Fruit fly (Drosophila melanogaster) whole organism, embryonic: ENCODE data around the gene CG12784.

ENCODE experiments used
- Abd-B ChIP-seq: fragments of 200-800 bp; sonication (Bioruptor generic); optimal IDR thresholded peaks from 2 replicates; lab custom pipeline; 2018; ENCODE audit warnings: missing biosample characterization, mild to moderate bottlenecking, missing genetic modification characterization, moderate library complexity
- CG11247 ChIP-seq: fragments of 200-800 bp; sonication (Bioruptor generic); IDR thresholded peaks from 2 replicates; pipeline ENCODE4 v1.3.6; 2022; ENCODE audit warnings: missing biosample characterization, missing genetic modification characterization
- CG11456 ChIP-seq: fragments of 200-800 bp; sonication (Bioruptor generic); IDR thresholded peaks from 3 replicates; pipeline ENCODE4 v1.3.6; 2022; ENCODE audit warnings: missing biosample characterization, missing genetic modification characterization
- CG12744 ChIP-seq: fragments of 200-800 bp; sonication (Bioruptor generic); optimal IDR thresholded peaks from 2 replicates; lab custom pipeline; 2016; ENCODE audit warnings: missing biosample characterization, missing genetic modification characterization
- CG13123 ChIP-seq: fragments of 200-800 bp; sonication (Bioruptor generic); optimal IDR thresholded peaks from 2 replicates; lab custom pipeline; 2016; ENCODE audit warnings: missing biosample characterization, missing genetic modification characterization
- CG15073 ChIP-seq: fragments of 200-800 bp; sonication (Bioruptor generic); optimal IDR thresholded peaks from 2 replicates; lab custom pipeline; 2016; ENCODE audit warnings: missing biosample characterization, missing genetic modification characterization
- CG1602 ChIP-seq: fragments of 200-800 bp; sonication (Bioruptor generic); optimal IDR thresholded peaks from 3 replicates; lab custom pipeline; 2016; ENCODE audit warnings: missing biosample characterization, missing genetic modification characterization
- CG16815 ChIP-seq: fragments of 200-800 bp; sonication (Bioruptor generic); optimal IDR thresholded peaks from 3 replicates; lab custom pipeline; 2017; ENCODE audit warnings: missing biosample characterization, mild to moderate bottlenecking, missing genetic modification characterization
- CG17361 ChIP-seq: fragments of 200-800 bp; sonication (Bioruptor generic); IDR thresholded peaks from 3 replicates; pipeline ENCODE4 v1.3.6; 2022; ENCODE audit warnings: missing biosample characterization, missing genetic modification characterization
- CG2116 ChIP-seq: fragments of 200-800 bp; sonication (Bioruptor generic); optimal IDR thresholded peaks from 3 replicates; lab custom pipeline; 2018; ENCODE audit warnings: missing biosample characterization, mild to moderate bottlenecking, missing genetic modification characterization
- CG7271 ChIP-seq: fragments of 200-800 bp; sonication (Bioruptor generic); optimal IDR thresholded peaks from 2 replicates; lab custom pipeline; 2018; ENCODE audit warnings: missing biosample characterization, mild to moderate bottlenecking, missing genetic modification characterization, moderate library complexity
- CG7357 ChIP-seq: fragments of 200-800 bp; sonication (Bioruptor generic); IDR thresholded peaks from 3 replicates; pipeline ENCODE4 v1.3.6; 2022; ENCODE audit warnings: missing biosample characterization, missing genetic modification characterization
- CG7839 ChIP-seq: fragments of 200-800 bp; sonication (Bioruptor generic); optimal IDR thresholded peaks from 3 replicates; lab custom pipeline; 2018; ENCODE audit warnings: missing biosample characterization, mild to moderate bottlenecking, missing genetic modification characterization, moderate library complexity
- CG8924 ChIP-seq: fragments of 200-800 bp; optimal IDR thresholded peaks from 3 replicates; lab custom pipeline; 2019; ENCODE audit warnings: missing biosample characterization, mild to moderate bottlenecking, missing genetic modification characterization, moderate library complexity
- CG9215 ChIP-seq: fragments of 200-800 bp; sonication (Bioruptor generic); IDR thresholded peaks from 2 replicates; pipeline ENCODE4 v1.3.6; 2022; ENCODE audit warnings: missing biosample characterization, missing genetic modification characterization
- D19A ChIP-seq: fragments of 200-800 bp; optimal IDR thresholded peaks from 3 replicates; lab custom pipeline; 2019; ENCODE audit warnings: missing biosample characterization, mild to moderate bottlenecking, missing genetic modification characterization, moderate library complexity
- Dad ChIP-seq: fragments of 200-800 bp; sonication (Bioruptor generic); optimal IDR thresholded peaks from 3 replicates; lab custom pipeline; 2016; ENCODE audit warnings: missing biosample characterization, missing genetic modification characterization
- Dfd ChIP-seq, 2 experiments: fragments of >200 bp; optimal IDR thresholded peaks; 2 replicates each; lab custom pipeline; 2017; ENCODE audit warnings: missing biosample characterization in 2 of 2, missing genetic modification characterization in 2 of 2
- Dref ChIP-seq: fragments of 200-800 bp; sonication (Bioruptor generic); IDR thresholded peaks from 2 replicates; pipeline ENCODE4 v1.3.6; 2022; ENCODE audit warnings: missing biosample characterization, missing genetic modification characterization
- Drgx ChIP-seq: fragments of 200-800 bp; sonication (Bioruptor generic); IDR thresholded peaks from 2 replicates; pipeline ENCODE4 v1.3.6; 2022; ENCODE audit warnings: missing biosample characterization, missing genetic modification characterization
- HLH3B ChIP-seq: fragments of 200-800 bp; sonication (Bioruptor generic); IDR thresholded peaks from 2 replicates; pipeline ENCODE4 v1.3.6; 2022; ENCODE audit warnings: missing biosample characterization, missing genetic modification characterization
- HmgZ ChIP-seq: fragments of 200-800 bp; sonication (Bioruptor generic); optimal IDR thresholded peaks from 2 replicates; lab custom pipeline; 2018; ENCODE audit warnings: missing biosample characterization, mild to moderate bottlenecking, missing genetic modification characterization
- Max ChIP-seq: fragments of 200-800 bp; sonication (Bioruptor generic); optimal IDR thresholded peaks from 2 replicates; lab custom pipeline; 2016; ENCODE audit warnings: missing biosample characterization, mild to moderate bottlenecking, missing genetic modification characterization
- NC2α ChIP-seq: fragments of 200-800 bp; sonication (Bioruptor generic); optimal IDR thresholded peaks from 2 replicates; lab custom pipeline; 2016; ENCODE audit warnings: missing biosample characterization, missing genetic modification characterization
- Sox100B ChIP-seq: fragments of 200-800 bp; sonication (Bioruptor generic); optimal IDR thresholded peaks from 3 replicates; lab custom pipeline; 2018; ENCODE audit warnings: missing biosample characterization, mild to moderate bottlenecking, missing genetic modification characterization
- YL-1 ChIP-seq: fragments of 200-800 bp; sonication (Bioruptor generic); optimal IDR thresholded peaks from 3 replicates; lab custom pipeline; 2017; ENCODE audit warnings: missing biosample characterization, mild to moderate bottlenecking, missing genetic modification characterization
- btn ChIP-seq: fragments of 200-800 bp; sonication (Bioruptor generic); optimal IDR thresholded peaks from 2 replicates; lab custom pipeline; 2016; ENCODE audit warnings: missing biosample characterization, missing genetic modification characterization
- cas ChIP-seq: fragments of 200-800 bp; sonication (Bioruptor generic); IDR thresholded peaks from 2 replicates; pipeline ENCODE4 v1.3.6; 2022; ENCODE audit warnings: missing biosample characterization, missing genetic modification characterization
- dysf ChIP-seq: fragments of 200-800 bp; sonication (Bioruptor generic); IDR thresholded peaks from 3 replicates; pipeline ENCODE4 v1.3.6; 2022; ENCODE audit warnings: missing biosample characterization, missing genetic modification characterization
- gcm2 ChIP-seq: fragments of 200-800 bp; sonication (Bioruptor generic); optimal IDR thresholded peaks from 2 replicates; lab custom pipeline; 2016; ENCODE audit warnings: missing biosample characterization, missing genetic modification characterization
- ken ChIP-seq: fragments of 200-800 bp; sonication (Bioruptor generic); IDR thresholded peaks from 3 replicates; pipeline ENCODE4 v1.3.6; 2022; ENCODE audit warnings: missing biosample characterization, missing genetic modification characterization
- klu ChIP-seq: fragments of 200-800 bp; sonication (Bioruptor generic); IDR thresholded peaks from 2 replicates; pipeline ENCODE4 v1.3.6; 2022; ENCODE audit warnings: missing biosample characterization, missing genetic modification characterization
- lmd ChIP-seq: fragments of 200-800 bp; sonication (Bioruptor generic); IDR thresholded peaks from 2 replicates; pipeline ENCODE4 v1.3.6; 2022; ENCODE audit warnings: missing biosample characterization, missing genetic modification characterization
- oc ChIP-seq: fragments of 200-800 bp; sonication (Bioruptor generic); optimal IDR thresholded peaks from 2 replicates; lab custom pipeline; 2018; ENCODE audit warnings: missing biosample characterization, mild to moderate bottlenecking, missing genetic modification characterization, moderate library complexity
- pita ChIP-seq: fragments of 200-800 bp; sonication (Bioruptor generic); optimal IDR thresholded peaks from 2 replicates; lab custom pipeline; 2017; ENCODE audit warnings: missing biosample characterization, mild to moderate bottlenecking, missing genetic modification characterization
- scrt ChIP-seq: fragments of 200-800 bp; sonication (Bioruptor generic); optimal IDR thresholded peaks from 2 replicates; lab custom pipeline; 2018; ENCODE audit warnings: missing biosample characterization, mild to moderate bottlenecking, missing genetic modification characterization, moderate library complexity
- slbo ChIP-seq: fragments of 200-800 bp; sonication (Bioruptor generic); IDR thresholded peaks from 2 replicates; pipeline ENCODE4 v1.3.6; 2022; ENCODE audit warnings: missing biosample characterization, missing genetic modification characterization
- so ChIP-seq: fragments of 200-800 bp; sonication (Bioruptor generic); IDR thresholded peaks from 3 replicates; pipeline ENCODE4 v1.3.6; 2022; ENCODE audit warnings: missing biosample characterization, missing genetic modification characterization
- ssp ChIP-seq: fragments of 200-800 bp; sonication (Bioruptor generic); IDR thresholded peaks from 2 replicates; pipeline ENCODE4 v1.3.6; 2022; ENCODE audit warnings: missing biosample characterization, missing genetic modification characterization
- yki ChIP-seq: fragments of >200 bp; optimal IDR thresholded peaks from 3 replicates; lab custom pipeline; 2018

Gene CG12784

dm6 chr3R:15731446-15731845, 31.5 kb upstream of the CG12784 start, which contains the start of gene CG34274:
Gene CG34274, plus strand, starts transcription at chr3R:15731746.
- TF ChIP-seq yki: no peak
- TF ChIP-seq CG13123: no peak
- TF ChIP-seq Drgx: no peak
- TF ChIP-seq CG2116 (GFP tag; lab: Kevin White, UChicago): no peak
- TF ChIP-seq klu: no peak
- no peak for TF ChIP-seq HLH3B (GFP tag; lab: Robert Waterston, UW)
- no peak for TF ChIP-seq CG7839 (tag; lab: Kevin White, UChicago)
- TF ChIP-seq Max (GFP tag; lab: Kevin White, UChicago): no peak
- TF ChIP-seq btn (GFP tag; lab: Kevin White, UChicago): no peak
- TF ChIP-seq, all 482 proteins: peak for 0

dm6 chr3R:15744354-15744753, 18.6 kb upstream of the CG12784 start, which contains the start of gene CG4520:
Gene CG4520, plus strand, starts transcription at chr3R:15744654.
- TF ChIP-seq ken: no peak
- TF ChIP-seq NC2α: no peak
- TF ChIP-seq CG8924 (tag; lab: Kevin White, UChicago): no peak
- no peak for TF ChIP-seq Dref (GFP tag; lab: Robert Waterston, UW)
- no peak for TF ChIP-seq D19A
- no peak for TF ChIP-seq CG13123
- no peak for TF ChIP-seq scrt (GFP tag; lab: Kevin White, UChicago)
- TF ChIP-seq gcm2 (GFP tag; lab: Kevin White, UChicago): no peak
- no peak for TF ChIP-seq HmgZ (tag; lab: Kevin White, UChicago)
- TF ChIP-seq dysf (GFP tag; lab: Robert Waterston, UW): no peak
- TF ChIP-seq slbo (GFP tag; lab: Robert Waterston, UW): no peak
- no peak for TF ChIP-seq Abd-B (GFP tag; lab: Kevin White, UChicago)
- no peak for TF ChIP-seq CG11456
- no peak for TF ChIP-seq CG16815 (GFP tag; lab: Kevin White, UChicago)
- no peak for TF ChIP-seq pita (GFP tag; lab: Kevin White, UChicago)
- TF ChIP-seq CG12744 (GFP tag; lab: Kevin White, UChicago): no peak
- no peak for TF ChIP-seq CG15073
- TF ChIP-seq so (GFP tag; lab: Robert Waterston, UW): no peak
- no peak for TF ChIP-seq CG17361 (GFP tag; lab: Robert Waterston, UW)
- no peak for TF ChIP-seq CG7271 (tag; lab: Kevin White, UChicago)
- TF ChIP-seq, all 482 proteins: peak for 0

dm6 chr3R:15767338-15767737, 4.4 kb downstream of the CG12784 start, which contains the start of gene CG5623:
Gene CG5623, minus strand, starts transcription at chr3R:15767438.
- TF ChIP-seq Dad (GFP tag; lab: Kevin White, UChicago) (no peak), YL-1 (GFP tag; lab: Kevin White, UChicago) (no peak), ssp (GFP tag; lab: Robert Waterston, UW) (no peak), cas (GFP tag; lab: Robert Waterston, UW) (no peak), CG9215 (GFP tag; lab: Robert Waterston, UW) (no peak), Sox100B (GFP tag; lab: Kevin White, UChicago) (no peak), CG1602 (GFP tag; lab: Kevin White, UChicago) (no peak), lmd (GFP tag; lab: Robert Waterston, UW) (no peak)

dm6 chr3R:15768900-15769299, 6.0 kb downstream of the CG12784 start:
- TF ChIP-seq Dfd (GFP tag; optimal IDR thresholded peaks at IDR 0.05; lab: Kevin White, UChicago): peak in 1 of 2 experiments; percentile 58
- no peak for TF ChIP-seq D19A
- no peak for TF ChIP-seq CG7357 (GFP tag; lab: Robert Waterston, UW)
- no peak for TF ChIP-seq oc
- no peak for TF ChIP-seq CG11247 (GFP tag; lab: Robert Waterston, UW)
